Fruit fly (Drosophila melanogaster): ENCODE data around the gene side-II.

side-II gene

DNA sequence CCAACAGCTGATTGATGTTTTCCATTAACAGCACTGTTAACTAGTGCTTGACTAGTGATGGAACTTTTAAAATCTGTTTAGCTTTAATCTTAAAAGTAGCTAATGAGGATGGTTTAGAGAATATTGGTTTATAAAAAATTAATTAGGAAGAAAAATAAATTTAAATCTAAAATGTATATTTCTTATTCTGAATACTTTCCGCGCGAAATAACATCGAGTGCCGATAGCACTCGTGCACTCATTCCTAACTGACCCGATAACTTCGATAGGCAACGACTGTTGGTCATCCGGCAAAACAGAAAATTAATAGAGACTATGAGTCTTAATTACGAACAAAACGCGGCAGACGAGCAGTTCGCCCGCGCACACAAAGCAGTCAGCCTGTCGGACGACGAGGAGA, 37.6 kb upstream of the side-II start, which contains the start of the genes THG and Rnmt (continued):
- peak; percentile 31 for TF ChIP-seq ERR (GFP tag; optimal IDR thresholded peaks at IDR 0.05)
- TF ChIP-seq mld (GFP tag; IDR thresholded peaks at IDR 0.05; ENCODE audit: partially characterized antibody) = no peak
- peak; percentile 54 for TF ChIP-seq CG1647 (GFP tag; optimal IDR thresholded peaks at IDR 0.05)
- TF ChIP-seq Ada2b (GFP tag; IDR thresholded peaks at IDR 0.05) = peak; percentile 84
- peak; percentile 41 for TF ChIP-seq exex (tag; optimal IDR thresholded peaks at IDR 0.05)
- TF ChIP-seq CG13894 (tag; optimal IDR thresholded peaks at IDR 0.05) = peak; percentile 74
- TF ChIP-seq hkb (optimal IDR thresholded peaks at IDR 0.05) = no peak
- peak; percentile 69 for TF ChIP-seq hkb (GFP tag; IDR thresholded peaks at IDR 0.05)
- TF ChIP-seq CG11093 (GFP tag; IDR thresholded peaks at IDR 0.05) = peak; percentile 42; the same call in 2 of the 3 replicates
- peak; percentile 91 for TF ChIP-seq ci (GFP tag; IDR thresholded peaks at IDR 0.05)
- no peak for TF ChIP-seq CG15011 (GFP tag; optimal IDR thresholded peaks at IDR 0.05)
- TF ChIP-seq C15 (GFP tag; IDR thresholded peaks at IDR 0.05) = peak; percentile 60; the same call in 1 of the 3 replicates
- TF ChIP-seq sna (GFP tag; IDR thresholded peaks at IDR 0.05; ENCODE audit: partially characterized antibody) = peak; percentile 92; the same call in 1 of the 2 replicates
- no peak for TF ChIP-seq lov (optimal IDR thresholded peaks at IDR 0.05)
- peak; percentile 80; the same call in 1 of the 3 replicates for TF ChIP-seq lov (GFP tag; IDR thresholded peaks at IDR 0.05)
- peak; percentile 26 for TF ChIP-seq CG1792 (GFP tag; optimal IDR thresholded peaks at IDR 0.05)
- TF ChIP-seq CG2116 (GFP tag; optimal IDR thresholded peaks at IDR 0.05) = peak; percentile 84
- TF ChIP-seq CG6813 (GFP tag; optimal IDR thresholded peaks at IDR 0.05) = peak; percentile 34
- peak; percentile 62 for TF ChIP-seq onecut (GFP tag; IDR thresholded peaks at IDR 0.05)
- TF ChIP-seq Hmr (GFP tag; optimal IDR thresholded peaks at IDR 0.05) = peak; percentile 81
- TF ChIP-seq CG8290 (GFP tag; optimal IDR thresholded peaks at IDR 0.05) = peak; percentile 77
- peak; percentile 6 to 58 for TF ChIP-seq CG8290 (tag; optimal IDR thresholded peaks at IDR 0.05)
- TF ChIP-seq CG43689 (GFP tag; IDR thresholded peaks at IDR 0.05) = no peak
- peak; percentile 11; the same call in 1 of the 3 replicates for TF ChIP-seq sr (GFP tag; IDR thresholded peaks at IDR 0.05)
- peak; percentile 85 for TF ChIP-seq ken (GFP tag; IDR thresholded peaks at IDR 0.05)
- TF ChIP-seq az2 (GFP tag; optimal IDR thresholded peaks at IDR 0.05) = peak; percentile 86
- TF ChIP-seq psq (GFP tag; optimal IDR thresholded peaks at IDR 0.05) = peak; percentile 52
- peak; percentile 39 for TF ChIP-seq Elba2 (GFP tag; optimal IDR thresholded peaks at IDR 0.05)
- peak; percentile 49; the same call in 1 of the 3 replicates for TF ChIP-seq zen2 (GFP tag; IDR thresholded peaks at IDR 0.05; ENCODE audit: partially characterized antibody)
- TF ChIP-seq CG18599 (GFP tag; optimal IDR thresholded peaks at IDR 0.05) = peak; percentile 82
- TF ChIP-seq h (optimal IDR thresholded peaks at IDR 0.05) = no peak
- peak; percentile 75; the same call in 1 of the 2 replicates for TF ChIP-seq ranshi (GFP tag; IDR thresholded peaks at IDR 0.05)
- no peak for TF ChIP-seq tll (GFP tag; optimal IDR thresholded peaks at IDR 0.05)
- TF ChIP-seq D19A (tag; optimal IDR thresholded peaks at IDR 0.05) = peak; percentile 60
- TF ChIP-seq CG18262 (tag; optimal IDR thresholded peaks at IDR 0.05) = peak; percentile 76
- peak; percentile 62 for TF ChIP-seq Spps (tag; optimal IDR thresholded peaks at IDR 0.05)
- TF ChIP-seq zfh2 (GFP tag; optimal IDR thresholded peaks at IDR 0.05) = peak; percentile 65
- peak; percentile 81 for TF ChIP-seq bbx (GFP tag; IDR thresholded peaks at IDR 0.05; ENCODE audit: partially characterized antibody)
- TF ChIP-seq bsh (GFP tag; optimal IDR thresholded peaks at IDR 0.05) = peak in 1 of 2 experiments; percentile 86
- no peak for TF ChIP-seq CG12071 (GFP tag; optimal IDR thresholded peaks at IDR 0.05)
- TF ChIP-seq CG11398 (GFP tag; optimal IDR thresholded peaks at IDR 0.05) = no peak
- 0 out of 2 replicates have a peak, but pooled peaks have one; percentile 28 for TF ChIP-seq toy (GFP tag; IDR thresholded peaks at IDR 0.05)
- TF ChIP-seq Stat92E (GFP tag; optimal IDR thresholded peaks at IDR 0.05) = peak in 1 of 3 experiments; percentile 60
- TF ChIP-seq inv (GFP tag; IDR thresholded peaks at IDR 0.05; ENCODE audit: partially characterized antibody) = peak; percentile 77
- no peak for TF ChIP-seq CG4282 (GFP tag; optimal IDR thresholded peaks at IDR 0.05)
- TF ChIP-seq GATAe (GFP tag; conservative IDR thresholded peaks at IDR 0.05) = 0 out of 2 replicates have a peak, but pooled peaks have one; percentile 35
- peak; percentile 84 for TF ChIP-seq CG13775 (GFP tag; optimal IDR thresholded peaks at IDR 0.05)
- TF ChIP-seq emc (GFP tag; optimal IDR thresholded peaks at IDR 0.05) = no peak
- no peak for TF ChIP-seq Tbp (GFP tag; optimal IDR thresholded peaks at IDR 0.05)
- peak; percentile 30; the same call in 1 of the 2 replicates for TF ChIP-seq dan (GFP tag; IDR thresholded peaks at IDR 0.05)
- no peak for TF ChIP-seq fru (optimal IDR thresholded peaks at IDR 0.05)

All from whole organism, embryonic.